Worm (Caenorhabditis elegans): ENCODE data around the gene npp-5.
A peak's percentile ranks its signal among the peaks of the same experiment; 100 is the strongest.

Gene npp-5

DNA sequence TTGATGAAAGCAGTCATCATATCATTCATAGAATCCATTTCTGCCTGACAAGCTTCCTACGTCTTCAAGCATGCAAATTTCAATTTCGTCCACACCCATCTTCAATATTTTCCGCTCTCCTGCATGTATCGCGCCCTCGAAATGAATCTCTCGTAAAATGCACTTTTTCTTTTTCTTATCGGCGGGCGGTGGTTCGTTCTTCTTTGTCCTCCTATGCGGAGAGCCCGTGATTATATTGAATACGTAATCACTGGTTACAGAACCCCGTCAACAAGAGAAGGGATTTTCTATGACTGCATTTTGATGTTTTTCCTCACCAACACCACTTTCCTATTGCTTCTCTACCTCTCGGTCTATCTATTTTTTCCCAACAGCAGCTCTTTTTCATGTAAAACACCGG, 37.0 kb upstream of the npp-5 start:
- TF ChIP-seq ama-1 (optimal IDR thresholded peaks at IDR 0.05) (peak; percentile 90), lsy-12 (tag; optimal IDR thresholded peaks at IDR 0.05) (peak; percentile 12), aly-2 (tag; optimal IDR thresholded peaks at IDR 0.05) (no peak), nhr-43 (tag; optimal IDR thresholded peaks at IDR 0.05; ENCODE audit: poor library complexity, severe bottlenecking) (peak; percentile 59), nfya-1 (tag; optimal IDR thresholded peaks at IDR 0.05; ENCODE audit: insufficient read depth) (peak; percentile 6), egl-27 (tag; optimal IDR thresholded peaks at IDR 0.05) (no peak), skn-1 (tag; optimal IDR thresholded peaks at IDR 0.05) (no peak), elt-2 (tag; optimal IDR thresholded peaks at IDR 0.05) (peak; percentile 17)

DNA sequence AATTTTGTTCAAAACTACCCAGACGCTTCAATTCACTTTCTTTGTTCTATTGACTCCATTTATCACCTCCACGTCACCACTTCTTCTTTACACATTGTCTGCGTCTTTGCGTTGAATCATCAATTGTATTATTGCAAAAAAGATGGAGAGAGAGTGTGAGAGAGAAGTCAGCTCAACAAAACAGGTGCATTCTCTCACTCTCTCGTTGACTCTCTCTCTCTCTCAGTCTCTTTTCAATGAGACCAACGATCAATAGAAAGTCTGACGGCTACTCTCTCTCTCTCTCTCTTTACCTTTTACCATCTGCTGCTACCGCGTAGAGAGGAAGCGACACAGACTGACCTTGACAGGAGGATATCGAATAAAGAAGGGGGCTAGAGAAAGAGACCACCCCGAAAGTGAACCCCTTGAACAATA, 36.1 kb upstream of the npp-5 start:
- TF ChIP-seq elt-2 (tag; optimal IDR thresholded peaks at IDR 0.05) (peak; percentile 38), skn-1 (tag; optimal IDR thresholded peaks at IDR 0.05) (no peak), ceh-16 (tag; optimal IDR thresholded peaks at IDR 0.05) (no peak), fos-1 (tag; optimal IDR thresholded peaks at IDR 0.05) (peak; percentile 76), ama-1 (optimal IDR thresholded peaks at IDR 0.05) (peak; percentile 97), elt-3 (tag; optimal IDR thresholded peaks at IDR 0.05) (peak in 1 of 3 experiments; percentile 88), pha-4 (tag; optimal IDR thresholded peaks at IDR 0.05) (peak; percentile 98), ztf-11 (tag; optimal IDR thresholded peaks at IDR 0.05) (no peak), elt-1 (tag; optimal IDR thresholded peaks at IDR 0.05) (peak; percentile 35), ZK546.5 (tag; optimal IDR thresholded peaks at IDR 0.05) (no peak), nhr-77 (tag; optimal IDR thresholded peaks at IDR 0.05) (peak; percentile 65), nhr-12 (tag; optimal IDR thresholded peaks at IDR 0.05) (no peak), aly-2 (tag; optimal IDR thresholded peaks at IDR 0.05) (no peak), R02D3.7 (tag; optimal IDR thresholded peaks at IDR 0.05) (peak; percentile 71), nhr-43 (tag; optimal IDR thresholded peaks at IDR 0.05; ENCODE audit: poor library complexity, severe bottlenecking) (peak; percentile 76), ceh-28 (tag; optimal IDR thresholded peaks at IDR 0.05) (peak; percentile 91), tbx-2 (tag; optimal IDR thresholded peaks at IDR 0.05) (peak; percentile 61), nhr-25 (tag; optimal IDR thresholded peaks at IDR 0.05) (peak; percentile 98), unc-62 (GFP tag; optimal IDR thresholded peaks at IDR 0.05) (peak; percentile 83), ceh-82 (tag; optimal IDR thresholded peaks at IDR 0.05) (peak; percentile 56), lin-15B (tag; optimal IDR thresholded peaks at IDR 0.05) (peak; percentile 43), eor-1 (tag; optimal IDR thresholded peaks at IDR 0.05) (no peak), mml-1 (tag; optimal IDR thresholded peaks at IDR 0.05) (no peak), fkh-10 (GFP tag; optimal IDR thresholded peaks at IDR 0.05) (no peak), sea-2 (GFP tag; optimal IDR thresholded peaks at IDR 0.05) (no peak), nhr-11 (tag; optimal IDR thresholded peaks at IDR 0.05) (peak; percentile 88), nhr-23 (tag; optimal IDR thresholded peaks at IDR 0.05) (peak; percentile 92), egl-5 (tag; optimal IDR thresholded peaks at IDR 0.05) (no peak), jun-1 (tag; optimal IDR thresholded peaks at IDR 0.05) (peak; percentile 92), pqm-1 (tag; optimal IDR thresholded peaks at IDR 0.05) (peak; percentile 85), egl-27 (tag; optimal IDR thresholded peaks at IDR 0.05) (peak; percentile 88), ztf-4 (tag; optimal IDR thresholded peaks at IDR 0.05) (no peak), hmg-11 (tag; optimal IDR thresholded peaks at IDR 0.05) (peak; percentile 20), lsy-12 (tag; optimal IDR thresholded peaks at IDR 0.05) (peak; percentile 80), daf-12 (tag; optimal IDR thresholded peaks at IDR 0.05) (no peak), nfya-1 (tag; optimal IDR thresholded peaks at IDR 0.05; ENCODE audit: insufficient read depth) (peak; percentile 85), nhr-67 (tag; optimal IDR thresholded peaks at IDR 0.05) (no peak), unc-39 (tag; optimal IDR thresholded peaks at IDR 0.05) (peak; percentile 41), ceh-9 (tag; optimal IDR thresholded peaks at IDR 0.05) (no peak), nhr-76 (tag; optimal IDR thresholded peaks at IDR 0.05) (no peak), zag-1 (tag; optimal IDR thresholded peaks at IDR 0.05) (no peak), fkh-2 (tag; optimal IDR thresholded peaks at IDR 0.05) (no peak), lin-39 (tag; optimal IDR thresholded peaks at IDR 0.05) (peak; percentile 78)

Measured in whole organism, L3 larva.